Fruit fly (Drosophila melanogaster): ENCODE data around the gene CG11555.

Gene CG11555

DNA sequence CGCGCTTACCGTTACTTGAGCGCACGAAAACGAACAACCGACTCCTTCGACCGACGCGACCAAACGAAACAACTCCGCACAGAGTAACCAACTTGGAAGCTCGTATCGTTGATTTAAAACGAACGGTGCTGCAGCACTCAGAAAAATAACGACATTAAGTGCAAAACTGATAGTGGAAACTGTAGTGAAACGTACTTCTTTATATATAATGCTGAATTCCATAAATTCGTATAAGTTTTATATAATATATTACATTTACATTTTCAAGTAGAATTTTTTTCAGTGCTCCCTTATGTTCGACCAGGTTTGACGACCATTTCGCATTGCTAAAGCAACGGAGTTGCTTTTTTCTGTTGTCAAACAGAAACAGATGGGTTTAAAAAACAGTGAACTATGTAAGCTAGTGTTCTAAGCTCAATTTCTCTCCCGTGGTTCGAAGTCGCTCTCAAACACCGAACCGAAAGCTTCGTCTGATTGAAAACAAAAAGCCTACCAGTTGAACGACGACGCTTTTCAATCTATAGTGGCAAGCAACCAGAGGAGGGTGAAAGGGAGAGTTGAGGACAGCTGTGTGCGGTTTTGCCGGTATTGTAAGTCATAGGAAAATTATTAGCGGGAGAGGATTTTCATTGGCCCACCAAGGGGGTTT is 6.1 kb upstream of the CG11555 start, which contains the start of gene CG17075 (continued):
- TF ChIP-seq CG10959 (GFP tag; IDR thresholded peaks at IDR 0.05) (peak; percentile 77), trem (tag; optimal IDR thresholded peaks at IDR 0.05) (peak; percentile 78), caup (GFP tag; optimal IDR thresholded peaks at IDR 0.05; ENCODE audit: severe bottlenecking) (peak; percentile 96), CG16863 (GFP tag; optimal IDR thresholded peaks at IDR 0.05) (peak; percentile 65), CG10147 (GFP tag; optimal IDR thresholded peaks at IDR 0.05) (peak; percentile 96), tgo (GFP tag; IDR thresholded peaks at IDR 0.05) (peak; percentile 96), CG32772 (GFP tag; IDR thresholded peaks at IDR 0.05) (peak; percentile 97), bigmax (GFP tag; optimal IDR thresholded peaks at IDR 0.05) (peak; percentile 6), NFAT (GFP tag; IDR thresholded peaks at IDR 0.05) (peak; percentile 90), CG10565 (GFP tag; optimal IDR thresholded peaks at IDR 0.05) (peak; percentile 66), Trl (optimal IDR thresholded peaks at IDR 0.05) (peak in 1 of 2 experiments; percentile 20), Trl (GFP tag; optimal IDR thresholded peaks at IDR 0.05) (peak; percentile 65), CG14860 (GFP tag; IDR thresholded peaks at IDR 0.05; ENCODE audit: partially characterized antibody) (no peak), CG10462 (GFP tag; optimal IDR thresholded peaks at IDR 0.05) (peak; percentile 88), btn (GFP tag; optimal IDR thresholded peaks at IDR 0.05) (peak; percentile 34), dati (GFP tag; IDR thresholded peaks at IDR 0.05) (peak; percentile 80; the same call in 1 of the 2 replicates), Opbp (GFP tag; IDR thresholded peaks at IDR 0.05; ENCODE audit: partially characterized antibody) (no peak), CG11247 (GFP tag; IDR thresholded peaks at IDR 0.05) (peak; percentile 93), CG4360 (GFP tag; IDR thresholded peaks at IDR 0.05) (peak; percentile 63), lola (GFP tag; optimal IDR thresholded peaks at IDR 0.05) (peak in 1 of 3 experiments; percentile 69), Deaf1 (tag; optimal IDR thresholded peaks at IDR 0.05) (peak; percentile 92), Dbx (GFP tag; IDR thresholded peaks at IDR 0.05) (peak; percentile 97), CG3281 (GFP tag; optimal IDR thresholded peaks at IDR 0.05) (peak; percentile 95), knrl (GFP tag; IDR thresholded peaks at IDR 0.05; ENCODE audit: partially characterized antibody) (no peak), CG8478 (optimal IDR thresholded peaks at IDR 0.05) (no peak), inv (GFP tag; IDR thresholded peaks at IDR 0.05; ENCODE audit: partially characterized antibody) (0 out of 2 replicates have a peak, but pooled peaks have one; percentile 13), pfk (GFP tag; optimal IDR thresholded peaks at IDR 0.05) (no peak), CG9437 (GFP tag; optimal IDR thresholded peaks at IDR 0.05) (peak; percentile 87), bsh (GFP tag; optimal IDR thresholded peaks at IDR 0.05) (peak; percentile 39 to 92), CG10274 (GFP tag; optimal IDR thresholded peaks at IDR 0.05) (peak; percentile 64), bowl (GFP tag; IDR thresholded peaks at IDR 0.05) (peak; percentile 88), slou (GFP tag; optimal IDR thresholded peaks at IDR 0.05) (peak; percentile 95), salm (tag; optimal IDR thresholded peaks at IDR 0.05) (peak; percentile 83), CG18619 (GFP tag; optimal IDR thresholded peaks at IDR 0.05) (peak; percentile 94), Nf-YC (tag; optimal IDR thresholded peaks at IDR 0.05) (peak; percentile 76), D19B (GFP tag; optimal IDR thresholded peaks at IDR 0.05) (peak; percentile 85), phol (tag; optimal IDR thresholded peaks at IDR 0.05) (peak; percentile 91), pho (GFP tag; optimal IDR thresholded peaks at IDR 0.05) (peak; percentile 86), dmrt11E (tag; optimal IDR thresholded peaks at IDR 0.05) (peak; percentile 35), CG13894 (tag; optimal IDR thresholded peaks at IDR 0.05) (peak; percentile 94), ewg (GFP tag; optimal IDR thresholded peaks at IDR 0.05) (peak; percentile 89), sr (GFP tag; IDR thresholded peaks at IDR 0.05) (peak; percentile 84), pita (GFP tag; optimal IDR thresholded peaks at IDR 0.05) (no peak), CG2678 (tag; optimal IDR thresholded peaks at IDR 0.05) (peak; percentile 97), CG7372 (GFP tag; IDR thresholded peaks at IDR 0.05) (peak; percentile 94), sna (GFP tag; IDR thresholded peaks at IDR 0.05; ENCODE audit: partially characterized antibody) (no peak), lmd (GFP tag; IDR thresholded peaks at IDR 0.05) (peak; percentile 96), CG34224 (GFP tag; IDR thresholded peaks at IDR 0.05; ENCODE audit: partially characterized antibody) (no peak), gfzf (GFP tag; optimal IDR thresholded peaks at IDR 0.05) (no peak)
